Worm (Caenorhabditis elegans) whole organism, L3 larva: ENCODE measurements around the gene rsp-4.
A peak's percentile ranks its signal among the peaks of the same experiment; 100 is the strongest.

Experiments used
- nhr-43 ChIP-seq: sonication (generic microtip); optimal IDR thresholded peaks from 2 replicates; lab custom pipeline; 2016; ENCODE audit warnings: mild to moderate bottlenecking, missing genetic modification characterization, missing compliant biosample characterization; ENCODE audit not compliant: poor library complexity, severe bottlenecking
- nhr-76 ChIP-seq: fragments of 150-350 bp; sonication (generic microtip); optimal IDR thresholded peaks from 5 replicates; lab custom pipeline; 2014; ENCODE audit warnings: missing biosample characterization, missing genetic modification characterization
- snpc-4 ChIP-seq: fragments of 150-350 bp; optimal IDR thresholded peaks from 2 replicates; lab custom pipeline; 2014; ENCODE audit warnings: missing biosample characterization, missing genetic modification characterization

DNA sequence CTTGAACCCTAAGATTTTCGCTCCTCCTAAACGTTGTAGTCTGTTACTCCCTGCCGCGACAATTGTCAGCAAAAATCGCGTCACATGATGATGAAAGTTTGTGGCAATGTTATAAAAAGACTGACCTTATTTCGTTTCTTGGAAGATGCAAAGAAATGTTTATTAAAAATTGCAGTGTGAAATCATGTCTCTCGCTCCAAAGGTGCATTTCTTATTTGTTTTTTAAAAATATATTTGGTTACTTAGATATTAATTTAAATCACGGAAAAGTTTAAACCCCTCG, 10.5 kb downstream of the rsp-4 start:
- TF ChIP-seq snpc-4 (no peak), nhr-43 (tag; lab: Kevin White, UChicago) (peak; percentile 5), nhr-76 (tag; lab: Kevin White, UChicago) (no peak)
